Worm (Caenorhabditis elegans): ENCODE results near the gene cdh-9.

Gene cdh-9

DNA sequence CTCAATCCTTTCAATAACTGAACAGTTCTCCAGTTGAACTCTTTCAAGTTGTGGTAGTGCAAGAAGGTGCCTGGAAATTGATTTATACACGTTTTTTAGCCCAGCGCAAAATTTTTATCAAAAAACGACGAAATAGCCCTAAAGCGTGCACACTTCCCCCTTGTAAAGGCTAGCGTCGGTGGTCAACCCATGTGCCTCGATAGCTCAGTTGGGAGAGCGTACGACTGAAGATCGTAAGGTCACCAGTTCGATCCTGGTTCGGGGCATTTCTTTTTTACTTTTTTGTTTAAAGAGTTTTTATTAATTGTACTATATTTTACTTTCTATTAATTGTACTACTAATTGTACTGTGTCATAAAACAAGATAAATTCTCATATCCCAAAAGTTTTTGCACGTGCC lies 43.7 kb upstream of the cdh-9 start (continued):
- TF ChIP-seq unc-86 (tag; optimal IDR thresholded peaks at IDR 0.05) (no peak), fkh-8 (tag; optimal IDR thresholded peaks at IDR 0.05) (no peak), fkh-10 (GFP tag; optimal IDR thresholded peaks at IDR 0.05) (no peak), ztf-4 (tag; optimal IDR thresholded peaks at IDR 0.05) (no peak), snu-23 (GFP tag; optimal IDR thresholded peaks at IDR 0.05) (peak; percentile 30), blmp-1 (tag; optimal IDR thresholded peaks at IDR 0.05) (no peak), lin-15B (tag; optimal IDR thresholded peaks at IDR 0.05) (no peak), lin-14 (GFP tag; optimal IDR thresholded peaks at IDR 0.05) (peak; percentile 20), mab-9 (GFP tag; IDR thresholded peaks at IDR 0.05) (no peak), C34B4.2 (tag; optimal IDR thresholded peaks at IDR 0.05) (no peak), nhr-90 (tag; optimal IDR thresholded peaks at IDR 0.05; ENCODE audit: poor library complexity) (peak; percentile 44), elt-3 (tag; optimal IDR thresholded peaks at IDR 0.05) (peak in 1 of 6 experiments; percentile 2), nhr-47 (tag; optimal IDR thresholded peaks at IDR 0.05) (peak; percentile 34), aly-2 (tag; optimal IDR thresholded peaks at IDR 0.05) (no peak), rnt-1 (tag; optimal IDR thresholded peaks at IDR 0.05) (peak; percentile 48), nhr-77 (tag; optimal IDR thresholded peaks at IDR 0.05) (peak; percentile 15), ets-5 (GFP tag; IDR thresholded peaks at IDR 0.05) (no peak), C16A3.4 (tag; optimal IDR thresholded peaks at IDR 0.05) (no peak), isw-1 (GFP tag; IDR thresholded peaks at IDR 0.05) (no peak), tlp-1 (tag; optimal IDR thresholded peaks at IDR 0.05) (no peak), alr-1 (tag; optimal IDR thresholded peaks at IDR 0.05; ENCODE audit: borderline replicate concordance) (no peak), dsc-1 (tag; optimal IDR thresholded peaks at IDR 0.05) (peak; percentile 46), unc-130 (tag; optimal IDR thresholded peaks at IDR 0.05) (no peak), elt-2 (tag; optimal IDR thresholded peaks at IDR 0.05) (peak; percentile 30), ama-1 (optimal IDR thresholded peaks at IDR 0.05) (no peak), pag-3 (tag; optimal IDR thresholded peaks at IDR 0.05; ENCODE audit: borderline replicate concordance, insufficient read depth) (no peak), nhr-11 (tag; optimal IDR thresholded peaks at IDR 0.05) (no peak), irx-1 (tag; optimal IDR thresholded peaks at IDR 0.05) (no peak), lin-35 (GFP tag; optimal IDR thresholded peaks at IDR 0.05) (peak in 1 of 2 experiments; percentile 61), grh-1 (GFP tag; IDR thresholded peaks at IDR 0.05) (no peak), nhr-20 (tag; optimal IDR thresholded peaks at IDR 0.05) (peak; percentile 45), nhr-71 (tag; optimal IDR thresholded peaks at IDR 0.05) (peak; percentile 53), nhr-237 (tag; optimal IDR thresholded peaks at IDR 0.05) (no peak)

DNA sequence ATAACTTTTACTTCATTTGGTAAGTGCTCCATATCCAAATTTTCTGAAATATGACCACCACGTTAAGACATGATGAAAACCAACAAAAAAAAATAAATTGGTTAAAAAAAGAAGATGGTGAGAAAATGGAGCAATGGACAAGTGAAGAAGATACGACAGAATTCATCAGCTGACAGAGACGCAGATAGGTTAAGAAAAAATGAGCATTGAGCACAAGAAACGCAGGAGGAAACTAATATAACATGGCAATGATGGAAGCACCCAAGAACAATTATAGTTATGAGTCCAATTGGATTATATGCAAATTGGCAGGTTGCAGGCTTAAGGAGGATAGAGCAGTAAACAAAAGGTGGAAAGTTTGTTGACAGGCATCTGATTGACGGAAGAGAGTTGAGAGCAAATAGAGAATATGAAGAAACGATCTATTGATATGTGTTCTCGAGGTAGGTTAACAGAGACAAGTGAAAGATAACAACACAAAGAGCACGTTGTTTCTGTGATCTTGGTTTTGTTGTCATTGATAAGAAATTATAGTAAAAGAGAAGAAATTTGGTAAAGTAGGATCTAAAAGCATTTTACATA lies 41.1 kb upstream of the cdh-9 start, which contains the start of gene K08B5.2:
Gene K08B5.2 (minus strand): TSS at position 43 of the 582 bp plus-strand sequence.
- TF ChIP-seq snpc-4 (tag; optimal IDR thresholded peaks at IDR 0.05), result no peak
- TF ChIP-seq hlh-4 (tag; optimal IDR thresholded peaks at IDR 0.05), result no peak
- TF ChIP-seq ceh-90 (tag; optimal IDR thresholded peaks at IDR 0.05), result no peak
- no peak for TF ChIP-seq nhr-28 (tag; optimal IDR thresholded peaks at IDR 0.05)
- TF ChIP-seq lin-39 (tag; optimal IDR thresholded peaks at IDR 0.05), result no peak
- TF ChIP-seq nhr-85 (tag), result no peak
- TF ChIP-seq ceh-82 (tag; optimal IDR thresholded peaks at IDR 0.05), result peak in 1 of 3 experiments; percentile 19
- TF ChIP-seq efl-3 (GFP tag; optimal IDR thresholded peaks at IDR 0.05), result no peak
- no peak for TF ChIP-seq pag-3 (tag; optimal IDR thresholded peaks at IDR 0.05; ENCODE audit: borderline replicate concordance, insufficient read depth)
- TF ChIP-seq nhr-11 (tag; optimal IDR thresholded peaks at IDR 0.05), result no peak
- no peak for TF ChIP-seq swsn-7 (tag; optimal IDR thresholded peaks at IDR 0.05)
- no peak for TF ChIP-seq hpl-2 (GFP tag; optimal IDR thresholded peaks at IDR 0.05)
- peak; percentile 25 for TF ChIP-seq dsc-1 (tag; optimal IDR thresholded peaks at IDR 0.05)
- TF ChIP-seq elt-2 (tag; optimal IDR thresholded peaks at IDR 0.05), result peak; percentile 46
- no peak for TF ChIP-seq pax-3 (tag; optimal IDR thresholded peaks at IDR 0.05)
- TF ChIP-seq vab-15 (tag; optimal IDR thresholded peaks at IDR 0.05), result no peak
- no peak for TF ChIP-seq unc-130 (tag; optimal IDR thresholded peaks at IDR 0.05)
- no peak for TF ChIP-seq sup-37 (GFP tag; optimal IDR thresholded peaks at IDR 0.05)
- no peak for TF ChIP-seq fkh-10 (GFP tag; optimal IDR thresholded peaks at IDR 0.05)
- TF ChIP-seq mep-1 (tag; optimal IDR thresholded peaks at IDR 0.05), result no peak
- no peak for TF ChIP-seq F16B12.6 (tag; optimal IDR thresholded peaks at IDR 0.05)
- peak; percentile 9 for TF ChIP-seq ceh-8 (GFP tag; optimal IDR thresholded peaks at IDR 0.05)
- no peak for TF ChIP-seq C34B4.2 (tag; optimal IDR thresholded peaks at IDR 0.05)
- TF ChIP-seq lsy-2 (tag; optimal IDR thresholded peaks at IDR 0.05), result peak in 1 of 2 experiments; percentile 20
- no peak for TF ChIP-seq sptf-1 (tag; optimal IDR thresholded peaks at IDR 0.05)
- no peak for TF ChIP-seq fkh-8 (tag; optimal IDR thresholded peaks at IDR 0.05)
- TF ChIP-seq C16A3.4 (tag; optimal IDR thresholded peaks at IDR 0.05), result no peak
- TF ChIP-seq ztf-11 (tag; optimal IDR thresholded peaks at IDR 0.05), result no peak

Data from whole organism, L1 larva.